Fruit fly (Drosophila melanogaster): Measurements from ENCODE around the gene CG2186.

Gene CG2186

dm6 chrX:10848565-10848964 lies 8.9 kb upstream of the CG2186 start, which contains the start of gene CG2202 (continued):
- TF ChIP-seq NC2α (GFP tag; optimal IDR thresholded peaks at IDR 0.05), result no peak
- TF ChIP-seq Hr3 (GFP tag; optimal IDR thresholded peaks at IDR 0.05), result no peak
- TF ChIP-seq CG7786 (GFP tag; optimal IDR thresholded peaks at IDR 0.05), result no peak
- no peak for TF ChIP-seq Dad (GFP tag; optimal IDR thresholded peaks at IDR 0.05)
- TF ChIP-seq CG10267 (tag; optimal IDR thresholded peaks at IDR 0.05), result peak; percentile 25
- TF ChIP-seq CG33557 (GFP tag; optimal IDR thresholded peaks at IDR 0.05), result no peak
- TF ChIP-seq CHES-1-like (GFP tag; optimal IDR thresholded peaks at IDR 0.05), result no peak
- no peak for TF ChIP-seq CG17612 (GFP tag; IDR thresholded peaks at IDR 0.05)
- TF ChIP-seq CG13424 (tag; optimal IDR thresholded peaks at IDR 0.05), result peak; percentile 10
- TF ChIP-seq CG3847 (GFP tag; IDR thresholded peaks at IDR 0.05), result no peak
- peak; percentile 24 for TF ChIP-seq CG15514 (GFP tag; optimal IDR thresholded peaks at IDR 0.05)
- TF ChIP-seq sna (GFP tag; IDR thresholded peaks at IDR 0.05; ENCODE audit: partially characterized antibody), result peak; percentile 59; the same call in 1 of the 2 replicates
- TF ChIP-seq CG30020 (tag; optimal IDR thresholded peaks at IDR 0.05), result peak; percentile 23
- TF ChIP-seq usp (GFP tag; optimal IDR thresholded peaks at IDR 0.05), result no peak
- TF ChIP-seq Dbx (GFP tag; IDR thresholded peaks at IDR 0.05), result no peak
- no peak for TF ChIP-seq esg (GFP tag; conservative IDR thresholded peaks at IDR 0.05)
- no peak for TF ChIP-seq ci (GFP tag; IDR thresholded peaks at IDR 0.05)
- TF ChIP-seq Scr (GFP tag; IDR thresholded peaks at IDR 0.05; ENCODE audit: partially characterized antibody), result peak; percentile 77
- no peak for TF ChIP-seq lov (optimal IDR thresholded peaks at IDR 0.05)
- TF ChIP-seq lov (GFP tag; IDR thresholded peaks at IDR 0.05), result no peak
- TF ChIP-seq CG1602 (GFP tag; optimal IDR thresholded peaks at IDR 0.05), result no peak
- TF ChIP-seq CG4282 (GFP tag; optimal IDR thresholded peaks at IDR 0.05), result no peak
- no peak for TF ChIP-seq vfl (GFP tag; optimal IDR thresholded peaks at IDR 0.05)
- no peak for TF ChIP-seq CG4404 (GFP tag; IDR thresholded peaks at IDR 0.05)
- TF ChIP-seq gcm2 (GFP tag; optimal IDR thresholded peaks at IDR 0.05), result no peak
- no peak for TF ChIP-seq pita (GFP tag; optimal IDR thresholded peaks at IDR 0.05)
- peak; percentile 62 for TF ChIP-seq CG34224 (GFP tag; IDR thresholded peaks at IDR 0.05; ENCODE audit: partially characterized antibody)
- TF ChIP-seq Atf-2 (GFP tag; optimal IDR thresholded peaks at IDR 0.05), result no peak
- TF ChIP-seq Pdp1 (GFP tag; optimal IDR thresholded peaks at IDR 0.05), result no peak
- no peak for TF ChIP-seq CG3281 (GFP tag; optimal IDR thresholded peaks at IDR 0.05)
- no peak for TF ChIP-seq Side (GFP tag; optimal IDR thresholded peaks at IDR 0.05)
- TF ChIP-seq CG6175 (GFP tag; IDR thresholded peaks at IDR 0.05), result no peak
- no peak for TF ChIP-seq CG1603 (tag; optimal IDR thresholded peaks at IDR 0.05)
- no peak for TF ChIP-seq Gug (GFP tag; IDR thresholded peaks at IDR 0.05)
- no peak for TF ChIP-seq Lim3 (GFP tag; IDR thresholded peaks at IDR 0.05)
- no peak for TF ChIP-seq CG9727 (GFP tag; optimal IDR thresholded peaks at IDR 0.05)
- TF ChIP-seq Spps (tag; optimal IDR thresholded peaks at IDR 0.05), result no peak
- TF ChIP-seq CG18262 (tag; optimal IDR thresholded peaks at IDR 0.05), result no peak
- peak; percentile 69 for TF ChIP-seq vnd (GFP tag; IDR thresholded peaks at IDR 0.05; ENCODE audit: partially characterized antibody)
- TF ChIP-seq NC2β (GFP tag; optimal IDR thresholded peaks at IDR 0.05), result no peak
- TF ChIP-seq CG31224 (GFP tag; IDR thresholded peaks at IDR 0.05), result no peak
- TF ChIP-seq chn (GFP tag; optimal IDR thresholded peaks at IDR 0.05), result no peak
- no peak for TF ChIP-seq Asciz (GFP tag; optimal IDR thresholded peaks at IDR 0.05)
- no peak for TF ChIP-seq rib (GFP tag; IDR thresholded peaks at IDR 0.05)
- no peak for TF ChIP-seq CG7271 (tag; optimal IDR thresholded peaks at IDR 0.05)
- no peak for TF ChIP-seq HHEX (GFP tag; optimal IDR thresholded peaks at IDR 0.05)
- TF ChIP-seq HLH3B (GFP tag; IDR thresholded peaks at IDR 0.05), result no peak
- TF ChIP-seq CG17829 (tag; optimal IDR thresholded peaks at IDR 0.05), result no peak
- no peak for TF ChIP-seq MTF-1 (GFP tag; optimal IDR thresholded peaks at IDR 0.05; ENCODE audit: borderline replicate concordance)
- no peak for TF ChIP-seq pb (GFP tag; optimal IDR thresholded peaks at IDR 0.05)
- TF ChIP-seq gem (tag; optimal IDR thresholded peaks at IDR 0.05), result no peak
- no peak for TF ChIP-seq Hmr (GFP tag; optimal IDR thresholded peaks at IDR 0.05)

Data from whole organism, embryonic.